Worm (Caenorhabditis elegans) whole organism, L4/young adult: Measurements from ENCODE around the gene irg-4.

ENCODE experiments used
- dao-5 ChIP-seq: sonication (generic microtip); optimal IDR thresholded peaks from 2 replicates; lab custom pipeline; 2016; ENCODE audit warnings: missing genotype, missing genetic modification characterization, moderate library complexity, missing compliant biosample characterization
- him-1 ChIP-seq: sonication (generic microtip); optimal IDR thresholded peaks from 2 replicates; lab custom pipeline; 2016; ENCODE audit warnings: missing genotype, missing genetic modification reagents, missing genetic modification characterization, missing compliant biosample characterization

- TF ChIP-seq him-1 (tag; lab: Kevin White, UChicago): no peak
- no peak for TF ChIP-seq dao-5 (tag; lab: Kevin White, UChicago)
Measured at ce11 chrIV:12410167-12410566, 25.5 kb upstream of the irg-4 start, which contains the start of gene acl-13.
